Fruit fly (Drosophila melanogaster) whole organism, wandering third instar larva: Measurements from ENCODE around the gene CG31161.
A peak's percentile ranks its signal among the peaks of the same experiment; 100 is the strongest.

ENCODE experiments used
- Abd-B ChIP-seq: fragments of >200 bp; optimal IDR thresholded peaks from 2 replicates; lab custom pipeline; 2017; ENCODE audit warnings: missing biosample characterization, missing genetic modification characterization
- CG9705 ChIP-seq: fragments of 200-800 bp; sonication (Bioruptor generic); optimal IDR thresholded peaks from 2 replicates; lab custom pipeline; 2018; ENCODE audit warnings: missing biosample characterization, mild to moderate bottlenecking, missing genetic modification characterization
- Dfd ChIP-seq: fragments of >200 bp; optimal IDR thresholded peaks from 2 replicates; lab custom pipeline; 2017; ENCODE audit warnings: missing biosample characterization, missing genetic modification characterization
- Dif ChIP-seq: fragments of 200-275, 200-300 bp; sonication (Bioruptor generic); optimal IDR thresholded peaks from 2 replicates; lab custom pipeline; 2018; ENCODE audit warnings: missing biosample characterization, missing genetic modification characterization; ENCODE audit not compliant: partially characterized antibody
- GATAd ChIP-seq: sonication (Bioruptor generic); optimal IDR thresholded peaks from 2 replicates; lab custom pipeline; 2016; ENCODE audit warnings: missing biosample characterization, missing genetic modification characterization
- HLH106 ChIP-seq: fragments of 200-800 bp; optimal IDR thresholded peaks from 3 replicates; lab custom pipeline; 2019; ENCODE audit warnings: missing biosample characterization, mild to moderate bottlenecking, missing genetic modification characterization, moderate library complexity
- Hnf4 ChIP-seq: fragments of 200-800 bp; sonication (Bioruptor generic); optimal IDR thresholded peaks from 2 replicates; lab custom pipeline; 2016; ENCODE audit warnings: missing biosample characterization, mild to moderate bottlenecking, missing genetic modification characterization
- Jra ChIP-seq: sonication (Bioruptor generic); optimal IDR thresholded peaks from 2 replicates; lab custom pipeline; 2016; ENCODE audit warnings: missing biosample characterization, missing genetic modification characterization
- Myc ChIP-seq: fragments of >200 bp; optimal IDR thresholded peaks from 2 replicates; lab custom pipeline; 2017
- N ChIP-seq: fragments of >200 bp; optimal IDR thresholded peaks from 2 replicates; lab custom pipeline; 2018; ENCODE audit warnings: missing biosample characterization, missing external identifiers, missing genetic modification characterization
- OdsH ChIP-seq: fragments of 200-800 bp; sonication (Bioruptor generic); optimal IDR thresholded peaks from 2 replicates; lab custom pipeline; 2016; ENCODE audit warnings: missing biosample characterization, mild to moderate bottlenecking, missing genetic modification characterization
- Rel ChIP-seq, 2 experiments: fragments of 200-800 bp; sonication (Bioruptor generic) in 1 of 2; optimal IDR thresholded peaks; 2 replicates in 1 of 2; 3 replicates in 1 of 2; lab custom pipeline; 2016 to 2019; ENCODE audit warnings: mild to moderate bottlenecking in 2 of 2, missing biosample characterization in 2 of 2, missing genetic modification characterization in 2 of 2, moderate library complexity in 1 of 2
- Sp1 ChIP-seq: fragments of 200-800 bp; sonication (Bioruptor generic); optimal IDR thresholded peaks from 3 replicates; lab custom pipeline; 2019; ENCODE audit warnings: missing biosample characterization, mild to moderate bottlenecking, missing genetic modification characterization, moderate library complexity
- Vsx2 ChIP-seq: fragments of 200-300, 225-300 bp; sonication (Bioruptor generic); optimal IDR thresholded peaks from 2 replicates; lab custom pipeline; 2018; ENCODE audit warnings: missing biosample characterization, missing genetic modification characterization; ENCODE audit not compliant: partially characterized antibody
- dl ChIP-seq, 2 experiments: fragments of 175-275, 200-275 bp in 1 of 2; fragments of 200-275 bp in 1 of 2; sonication (Bioruptor generic); optimal IDR thresholded peaks; lab custom pipeline; 2018; ENCODE audit warnings: mild to moderate bottlenecking in 2 of 2, missing biosample characterization in 2 of 2, missing genetic modification characterization in 2 of 2, moderate library complexity in 2 of 2; ENCODE audit not compliant: partially characterized antibody in 2 of 2, insufficient read depth in 1 of 2
- ey ChIP-seq: fragments of 200-800 bp; sonication (Bioruptor generic); optimal IDR thresholded peaks from 2 replicates; lab custom pipeline; 2016; ENCODE audit warnings: missing biosample characterization, missing genetic modification characterization
- foxo ChIP-seq, 2 experiments: fragments of 200-800 bp; sonication (Bioruptor generic); optimal IDR thresholded peaks; 2 replicates in 1 of 2; 3 replicates in 1 of 2; lab custom pipeline; 2016 to 2017; ENCODE audit warnings: missing biosample characterization in 2 of 2, missing genetic modification characterization in 2 of 2
- h ChIP-seq: fragments of 200-800 bp; sonication (Bioruptor generic); optimal IDR thresholded peaks from 3 replicates; lab custom pipeline; 2016; ENCODE audit warnings: missing biosample characterization, mild to moderate bottlenecking, missing genetic modification characterization
- pan ChIP-seq: fragments of >200 bp; optimal IDR thresholded peaks from 2 replicates; lab custom pipeline; 2017
- psq ChIP-seq: fragments of 200-800 bp; sonication (Bioruptor generic); optimal IDR thresholded peaks from 3 replicates; lab custom pipeline; 2017; ENCODE audit warnings: missing biosample characterization, mild to moderate bottlenecking, missing genetic modification characterization, moderate library complexity
- sv ChIP-seq: fragments of 200-800 bp; sonication (Bioruptor generic); optimal IDR thresholded peaks from 3 replicates; lab custom pipeline; 2016; ENCODE audit warnings: missing biosample characterization, missing genetic modification characterization
- tai ChIP-seq: sonication (Bioruptor generic); optimal IDR thresholded peaks from 2 replicates; lab custom pipeline; 2016; ENCODE audit warnings: missing biosample characterization, missing genetic modification characterization
- woc ChIP-seq: sonication (Bioruptor generic); optimal IDR thresholded peaks from 2 replicates; lab custom pipeline; 2016; ENCODE audit warnings: missing biosample characterization, mild to moderate bottlenecking, missing genetic modification characterization

Gene CG31161

dm6 chr3R:22635684-22636566, 19.6 kb downstream of the CG31161 start (continued):
- TF ChIP-seq Vsx2 (GFP tag; lab: Kevin White, UChicago) (no peak), Rel (GFP tag; optimal IDR thresholded peaks at IDR 0.05; lab: Kevin White, UChicago) (no peak), Rel (tag; optimal IDR thresholded peaks at IDR 0.05; lab: Kevin White, UChicago) (peak; percentile 53), h (GFP tag; lab: Kevin White, UChicago) (peak; percentile 37), Dif (GFP tag; lab: Kevin White, UChicago) (no peak), foxo (GFP tag; optimal IDR thresholded peaks at IDR 0.05; lab: Kevin White, UChicago) (peak in 1 of 2 experiments; percentile 54)

- TF ChIP-seq Dif (GFP tag; lab: Kevin White, UChicago) = peak; percentile 85
- peak in 1 of 2 experiments; percentile 63 for TF ChIP-seq dl (GFP tag; optimal IDR thresholded peaks at IDR 0.05; lab: Kevin White, UChicago; ENCODE audit: insufficient read depth in 1 of 2, partially characterized antibody in 2 of 2)
- peak; percentile 16 for TF ChIP-seq HLH106 (tag; lab: Kevin White, UChicago)
- TF ChIP-seq CG9705 = no peak
- peak; percentile 27 for TF ChIP-seq h (GFP tag; lab: Kevin White, UChicago)
- no peak for TF ChIP-seq OdsH (GFP tag; lab: Kevin White, UChicago)
- no peak for TF ChIP-seq tai (GFP tag; lab: Kevin White, UChicago)
Measured at dm6 chr3R:22636567-22636889, 20.2 kb downstream of the CG31161 start.

dm6 chr3R:22638604-22639238, 22.4 kb downstream of the CG31161 start:
- no peak for TF ChIP-seq HLH106 (tag; lab: Kevin White, UChicago)
- no peak for TF ChIP-seq woc (GFP tag; lab: Kevin White, UChicago)

DNA sequence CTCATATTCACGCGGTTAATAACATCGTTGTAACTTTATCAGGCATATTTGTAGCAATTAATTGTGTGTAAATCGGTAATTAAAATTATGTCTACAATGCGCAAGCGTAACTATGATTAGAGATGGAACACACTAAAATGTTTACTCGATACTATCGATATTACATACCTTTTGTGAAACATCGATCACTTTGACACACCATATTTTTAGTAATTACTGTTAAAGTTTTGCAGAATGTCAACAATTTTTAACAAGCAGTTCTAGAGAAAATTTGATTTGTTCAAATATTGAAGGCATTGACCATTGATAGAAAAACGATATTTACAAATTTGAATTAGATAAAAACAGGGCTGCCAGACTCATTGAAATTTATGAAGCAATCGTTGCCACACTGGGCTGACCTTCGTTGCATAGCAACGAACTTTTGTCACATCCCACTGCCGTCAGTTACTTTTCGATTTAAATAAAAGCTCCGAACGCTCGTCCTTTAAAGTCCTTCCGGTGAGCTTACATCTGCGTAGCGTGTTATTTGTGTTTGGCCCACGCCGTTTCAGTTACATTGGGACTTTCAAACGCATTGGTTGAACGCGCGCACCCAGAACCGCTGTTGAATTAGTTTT, 23.0 kb downstream of the CG31161 start, which contains the start of the genes loco and wake:
TSS of gene loco (minus strand) at position 149 of the 620 bp plus-strand sequence.
TSS of gene wake (plus strand) at position 570 of the 620 bp plus-strand sequence.
- TF ChIP-seq Abd-B (GFP tag; lab: Kevin White, UChicago) (no peak), Jra (peak; percentile 13), h (GFP tag; lab: Kevin White, UChicago) (peak; percentile 2), Dif (GFP tag; lab: Kevin White, UChicago) (peak; percentile 67)

DNA sequence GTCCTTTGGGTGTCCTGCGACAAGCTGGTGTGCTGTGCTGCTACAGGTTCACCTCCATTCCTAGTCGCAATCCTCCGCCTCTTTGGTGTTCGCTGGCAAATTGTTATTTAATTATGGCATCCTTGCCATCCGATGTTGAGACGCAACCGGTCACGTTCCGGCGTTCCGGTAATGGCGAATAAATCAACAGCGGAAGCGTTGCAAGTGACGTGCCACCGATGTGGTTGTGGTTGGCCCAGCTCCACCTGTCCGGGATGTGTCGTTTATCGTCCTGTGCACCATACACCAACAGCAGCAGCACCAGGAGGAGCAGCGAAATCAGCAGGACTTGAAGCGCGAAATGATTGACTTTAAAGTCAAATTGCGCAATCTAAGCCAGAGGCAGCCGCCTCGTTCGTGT, 33.5 kb downstream of the CG31161 start:
- TF ChIP-seq pan (no peak), N (GFP tag; lab: Kevin White, UChicago) (no peak), Abd-B (GFP tag; lab: Kevin White, UChicago) (no peak), h (GFP tag; lab: Kevin White, UChicago) (no peak)

DNA sequence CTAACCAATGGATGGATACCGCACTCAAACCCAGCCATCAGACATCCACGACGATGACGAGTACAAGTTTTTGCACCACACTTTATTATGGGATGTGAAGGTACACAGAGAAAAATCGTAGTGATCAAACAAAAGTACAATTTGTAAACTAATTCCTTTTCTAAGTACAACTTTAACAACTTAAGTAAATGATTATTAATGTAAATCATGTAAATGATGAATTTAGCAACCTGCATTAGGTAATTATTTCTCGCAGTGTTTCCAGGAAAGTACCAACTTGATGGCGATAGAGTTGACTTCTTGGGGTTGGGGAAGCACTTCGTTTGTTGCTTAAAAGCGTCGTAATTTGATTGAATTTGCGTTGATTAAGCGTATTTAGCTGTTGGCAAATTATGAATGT, 46.8 kb downstream of the CG31161 start:
- TF ChIP-seq ey (peak; percentile 45), tai (GFP tag; lab: Kevin White, UChicago) (peak; percentile 22), psq (GFP tag; lab: Kevin White, UChicago) (peak; percentile 18), Myc (lab: Kevin White, UChicago) (no peak), sv (GFP tag; lab: Kevin White, UChicago) (peak; percentile 60), Hnf4 (no peak)

DNA sequence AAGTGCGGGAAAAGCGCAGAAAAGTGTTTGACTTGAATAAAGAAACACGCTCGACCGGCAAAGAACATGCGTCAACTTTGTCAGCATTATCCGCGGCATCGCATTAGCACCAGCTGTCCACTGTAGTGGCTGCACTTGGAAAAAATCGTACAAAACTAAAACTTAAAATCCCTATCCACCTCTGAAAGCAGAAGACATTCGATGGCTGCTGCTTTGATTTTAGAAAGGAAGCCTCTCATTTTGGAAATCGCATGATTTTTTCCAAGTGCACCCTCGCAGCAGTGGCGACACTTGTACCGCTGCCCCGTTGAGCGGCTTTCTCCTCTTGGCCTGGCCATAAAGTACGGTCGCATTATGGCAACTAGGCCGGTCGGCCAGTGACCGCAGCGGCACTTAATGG, 48.0 kb downstream of the CG31161 start:
- TF ChIP-seq Abd-B (GFP tag; lab: Kevin White, UChicago) (no peak), GATAd (GFP tag; lab: Kevin White, UChicago) (no peak), CG9705 (no peak), woc (GFP tag; lab: Kevin White, UChicago) (no peak), sv (GFP tag; lab: Kevin White, UChicago) (no peak), Sp1 (GFP tag; lab: Kevin White, UChicago) (no peak), ey (no peak), Dfd (GFP tag; lab: Kevin White, UChicago) (no peak), Rel (GFP tag; optimal IDR thresholded peaks at IDR 0.05; lab: Kevin White, UChicago) (no peak), Rel (tag; optimal IDR thresholded peaks at IDR 0.05; lab: Kevin White, UChicago) (no peak)
